Worm (Caenorhabditis elegans) whole organism, L4 larva: ENCODE measurements around the gene T16D1.1.

ENCODE experiments used
- ZK546.5 ChIP-seq, 2 experiments: sonication (generic microtip); optimal IDR thresholded peaks; 2 replicates each; lab custom pipeline; 2017; ENCODE audit warnings: missing biosample characterization in 2 of 2, missing genetic modification characterization in 2 of 2
- ceh-82 ChIP-seq: sonication (generic microtip); optimal IDR thresholded peaks from 2 replicates; lab custom pipeline; 2017; ENCODE audit warnings: missing biosample characterization, missing genetic modification characterization
- daf-19 ChIP-seq: fragments of 200-800 bp; sonication (Bioruptor generic); conservative IDR thresholded peaks from 2 replicates; pipeline ENCODE4 v1.3.6; 2022; ENCODE audit warnings: missing genetic modification characterization, missing compliant biosample characterization
- fos-1 ChIP-seq: fragments of 150-350 bp; optimal IDR thresholded peaks from 2 replicates; lab custom pipeline; 2014; ENCODE audit warnings: missing biosample characterization, missing genetic modification characterization
- nhr-6 ChIP-seq: fragments of 150-350 bp; optimal IDR thresholded peaks from 2 replicates; lab custom pipeline; 2014; ENCODE audit warnings: missing biosample characterization, missing genetic modification characterization
- pha-4 ChIP-seq, 2 experiments: fragments of 150-350 bp in 1 of 2; fragments of 200-800 bp in 1 of 2; sonication (Bioruptor generic) in 1 of 2; IDR thresholded peaks in 1 of 2; optimal IDR thresholded peaks in 1 of 2; 2 replicates each; pipeline versions ENCODE4 v1.3.6 to Lab custom; 2014 to 2022; ENCODE audit warnings: missing genetic modification characterization in 2 of 2, missing genetic modification reagents in 2 of 2, missing biosample characterization in 1 of 2, missing compliant biosample characterization in 1 of 2
- snpc-4 ChIP-seq: fragments of 150-350 bp; optimal IDR thresholded peaks from 2 replicates; lab custom pipeline; 2014; ENCODE audit warnings: missing biosample characterization, missing genetic modification characterization
- zip-2 ChIP-seq: fragments of 150-350 bp; optimal IDR thresholded peaks from 2 replicates; lab custom pipeline; 2014; ENCODE audit warnings: missing biosample characterization, missing genetic modification characterization

- TF ChIP-seq ceh-82 = no peak
- no peak for TF ChIP-seq daf-19 (GFP tag; lab: Robert Waterston, UW)
- TF ChIP-seq fos-1 (tag; lab: Kevin White, UChicago) = no peak
- no peak for TF ChIP-seq snpc-4 (tag; lab: Kevin White, UChicago)
- TF ChIP-seq zip-2 (tag; lab: Kevin White, UChicago) = no peak
- no peak for TF ChIP-seq ZK546.5 (tag; optimal IDR thresholded peaks at IDR 0.05; lab: Kevin White, UChicago)
- TF ChIP-seq pha-4 (GFP tag; IDR thresholded peaks at IDR 0.05; lab: Robert Waterston, UW) = no peak
- no peak for TF ChIP-seq pha-4 (tag; optimal IDR thresholded peaks at IDR 0.05; lab: Kevin White, UChicago)
- no peak for TF ChIP-seq nhr-6 (tag; lab: Kevin White, UChicago)
These were observed 5.7 kb downstream of the T16D1.1 start, which contains the start of gene pho-1 for ce11 chrII:5235758-5236157.
